Fruit fly (Drosophila melanogaster): Measurements from ENCODE around the gene CG42557.

CG42557 gene

DNA sequence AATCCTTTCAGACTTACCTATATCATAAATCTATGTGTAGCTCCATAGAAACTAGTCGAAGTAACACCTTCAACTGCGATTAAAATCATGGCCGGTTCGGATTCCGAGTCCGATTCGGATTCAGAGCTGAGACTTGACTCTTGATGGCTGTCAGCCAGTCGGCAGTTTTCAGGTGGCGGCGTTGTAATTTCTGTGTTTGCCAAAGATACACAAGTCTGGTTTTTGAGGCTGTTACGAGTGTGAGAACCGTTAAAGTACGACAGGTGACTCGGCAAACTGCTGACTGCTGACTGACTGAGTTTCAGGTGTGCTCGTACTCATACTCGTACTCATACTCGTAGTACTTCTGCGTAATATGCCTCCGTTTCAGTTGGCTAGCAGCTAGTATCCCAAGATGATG lies 41.9 kb upstream of the CG42557 start (continued):
- TF ChIP-seq Atf6 (GFP tag; IDR thresholded peaks at IDR 0.05) (peak; percentile 38; the same call in 1 of the 2 replicates), CG7556 (GFP tag; optimal IDR thresholded peaks at IDR 0.05) (peak; percentile 18), CG1647 (GFP tag; optimal IDR thresholded peaks at IDR 0.05) (peak; percentile 6), stc (GFP tag; IDR thresholded peaks at IDR 0.05) (no peak), CG15514 (GFP tag; optimal IDR thresholded peaks at IDR 0.05) (peak; percentile 42), Med (GFP tag) (peak; percentile 92), caup (GFP tag; optimal IDR thresholded peaks at IDR 0.05; ENCODE audit: severe bottlenecking) (peak; percentile 60), tap (tag; optimal IDR thresholded peaks at IDR 0.05) (no peak), CG17385 (GFP tag; optimal IDR thresholded peaks at IDR 0.05) (peak; percentile 16), gsb (GFP tag; IDR thresholded peaks at IDR 0.05) (0 out of 2 replicates have a peak, but pooled peaks have one; percentile 19), CG33213 (GFP tag; optimal IDR thresholded peaks at IDR 0.05) (no peak), CG2202 (tag; optimal IDR thresholded peaks at IDR 0.05) (peak; percentile 1), Hey (tag; optimal IDR thresholded peaks at IDR 0.05) (peak; percentile 25), CG2678 (tag; optimal IDR thresholded peaks at IDR 0.05) (peak; percentile 52), CG15601 (tag; optimal IDR thresholded peaks at IDR 0.05) (peak; percentile 34), Pdp1 (GFP tag; optimal IDR thresholded peaks at IDR 0.05) (peak in 1 of 2 experiments; percentile 20), dmrt11E (tag; optimal IDR thresholded peaks at IDR 0.05) (no peak), CG10543 (GFP tag; optimal IDR thresholded peaks at IDR 0.05) (peak; percentile 6), otp (GFP tag; IDR thresholded peaks at IDR 0.05) (0 out of 3 replicates have a peak, but pooled peaks have one; percentile 27), so (GFP tag; IDR thresholded peaks at IDR 0.05) (0 out of 3 replicates have a peak, but pooled peaks have one; percentile 12), CG12155 (GFP tag; optimal IDR thresholded peaks at IDR 0.05) (no peak), HHEX (GFP tag; optimal IDR thresholded peaks at IDR 0.05) (peak; percentile 39), hkb (optimal IDR thresholded peaks at IDR 0.05) (no peak), hkb (GFP tag; IDR thresholded peaks at IDR 0.05) (0 out of 2 replicates have a peak, but pooled peaks have one; percentile 14), C15 (GFP tag; IDR thresholded peaks at IDR 0.05) (peak; percentile 15; the same call in 1 of the 3 replicates), pb (GFP tag; optimal IDR thresholded peaks at IDR 0.05) (no peak), Fer1 (GFP tag; optimal IDR thresholded peaks at IDR 0.05) (peak; percentile 53), CG2116 (GFP tag; optimal IDR thresholded peaks at IDR 0.05) (peak; percentile 18), org-1 (GFP tag; optimal IDR thresholded peaks at IDR 0.05) (peak; percentile 44), toy (GFP tag; IDR thresholded peaks at IDR 0.05) (0 out of 2 replicates have a peak, but pooled peaks have one; percentile 44), Oaz (GFP tag; IDR thresholded peaks at IDR 0.05) (0 out of 2 replicates have a peak, but pooled peaks have one; percentile 7), cato (GFP tag; optimal IDR thresholded peaks at IDR 0.05; ENCODE audit: borderline replicate concordance) (no peak), bsh (GFP tag; optimal IDR thresholded peaks at IDR 0.05) (peak in 1 of 2 experiments; percentile 38), CG17568 (GFP tag; optimal IDR thresholded peaks at IDR 0.05) (peak; percentile 17), tna (GFP tag; IDR thresholded peaks at IDR 0.05; ENCODE audit: partially characterized antibody) (no peak), Hmr (GFP tag; optimal IDR thresholded peaks at IDR 0.05) (peak; percentile 72), CG8290 (GFP tag; optimal IDR thresholded peaks at IDR 0.05) (peak; percentile 6), CG8290 (tag; optimal IDR thresholded peaks at IDR 0.05) (peak in 1 of 2 experiments; percentile 77), Sry-β (GFP tag; optimal IDR thresholded peaks at IDR 0.05) (no peak), tin (GFP tag; optimal IDR thresholded peaks at IDR 0.05) (no peak), Fer3 (tag; optimal IDR thresholded peaks at IDR 0.05) (peak; percentile 48), Blimp-1 (GFP tag; optimal IDR thresholded peaks at IDR 0.05) (peak; percentile 11), nau (GFP tag; optimal IDR thresholded peaks at IDR 0.05) (peak; percentile 26), Opbp (GFP tag; IDR thresholded peaks at IDR 0.05; ENCODE audit: partially characterized antibody) (no peak)
